Fruit fly (Drosophila melanogaster): ENCODE results near the gene CG9372.
A peak's percentile ranks its signal among the peaks of the same experiment; 100 is the strongest.

CG9372 gene

dm6 chr3L:19630701-19631100 lies 24.7 kb downstream of the CG9372 start:
- TF ChIP-seq pdm3 (GFP tag; optimal IDR thresholded peaks at IDR 0.05) (no peak), CG11762 (GFP tag; optimal IDR thresholded peaks at IDR 0.05; ENCODE audit: insufficient read depth) (no peak), achi (GFP tag; optimal IDR thresholded peaks at IDR 0.05) (no peak), CG4318 (GFP tag; optimal IDR thresholded peaks at IDR 0.05) (no peak), Hr4 (GFP tag; optimal IDR thresholded peaks at IDR 0.05) (no peak), CG31627 (GFP tag; optimal IDR thresholded peaks at IDR 0.05) (peak; percentile 13), Lpt (GFP tag; optimal IDR thresholded peaks at IDR 0.05) (no peak), CG6792 (GFP tag; optimal IDR thresholded peaks at IDR 0.05) (no peak), CG3032 (tag; optimal IDR thresholded peaks at IDR 0.05) (no peak), salr (GFP tag; optimal IDR thresholded peaks at IDR 0.05) (no peak), OdsH (GFP tag; optimal IDR thresholded peaks at IDR 0.05) (no peak), CG15336 (GFP tag; IDR thresholded peaks at IDR 0.05) (no peak), CG10669 (GFP tag; optimal IDR thresholded peaks at IDR 0.05) (no peak), Eip93F (GFP tag; optimal IDR thresholded peaks at IDR 0.05) (peak; percentile 8), Gug (GFP tag; IDR thresholded peaks at IDR 0.05) (no peak), acj6 (GFP tag; optimal IDR thresholded peaks at IDR 0.05) (no peak), fkh (GFP tag; optimal IDR thresholded peaks at IDR 0.05) (peak; percentile 94), CG11294 (GFP tag; IDR thresholded peaks at IDR 0.05) (no peak), CG1621 (tag; optimal IDR thresholded peaks at IDR 0.05) (no peak), lz (GFP tag; optimal IDR thresholded peaks at IDR 0.05) (no peak), Sox14 (GFP tag; optimal IDR thresholded peaks at IDR 0.05) (no peak), CG8319 (GFP tag; optimal IDR thresholded peaks at IDR 0.05) (no peak), eg (GFP tag; IDR thresholded peaks at IDR 0.05) (no peak), vri (GFP tag; optimal IDR thresholded peaks at IDR 0.05) (peak; percentile 81), CG6854 (GFP tag; optimal IDR thresholded peaks at IDR 0.05) (peak; percentile 12), esn (GFP tag; optimal IDR thresholded peaks at IDR 0.05) (peak; percentile 17), Eip78C (GFP tag) (no peak), fd59A (GFP tag; optimal IDR thresholded peaks at IDR 0.05) (no peak), CG34406 (GFP tag; optimal IDR thresholded peaks at IDR 0.05) (no peak), Ets21C (GFP tag; optimal IDR thresholded peaks at IDR 0.05) (no peak), svp (GFP tag) (no peak), spab (GFP tag; optimal IDR thresholded peaks at IDR 0.05) (no peak), Sox15 (GFP tag; optimal IDR thresholded peaks at IDR 0.05) (no peak)

- no peak for TF ChIP-seq lz (GFP tag; optimal IDR thresholded peaks at IDR 0.05)
These were observed 25.9 kb downstream of the CG9372 start for dm6 chr3L:19631867-19632266.

DNA sequence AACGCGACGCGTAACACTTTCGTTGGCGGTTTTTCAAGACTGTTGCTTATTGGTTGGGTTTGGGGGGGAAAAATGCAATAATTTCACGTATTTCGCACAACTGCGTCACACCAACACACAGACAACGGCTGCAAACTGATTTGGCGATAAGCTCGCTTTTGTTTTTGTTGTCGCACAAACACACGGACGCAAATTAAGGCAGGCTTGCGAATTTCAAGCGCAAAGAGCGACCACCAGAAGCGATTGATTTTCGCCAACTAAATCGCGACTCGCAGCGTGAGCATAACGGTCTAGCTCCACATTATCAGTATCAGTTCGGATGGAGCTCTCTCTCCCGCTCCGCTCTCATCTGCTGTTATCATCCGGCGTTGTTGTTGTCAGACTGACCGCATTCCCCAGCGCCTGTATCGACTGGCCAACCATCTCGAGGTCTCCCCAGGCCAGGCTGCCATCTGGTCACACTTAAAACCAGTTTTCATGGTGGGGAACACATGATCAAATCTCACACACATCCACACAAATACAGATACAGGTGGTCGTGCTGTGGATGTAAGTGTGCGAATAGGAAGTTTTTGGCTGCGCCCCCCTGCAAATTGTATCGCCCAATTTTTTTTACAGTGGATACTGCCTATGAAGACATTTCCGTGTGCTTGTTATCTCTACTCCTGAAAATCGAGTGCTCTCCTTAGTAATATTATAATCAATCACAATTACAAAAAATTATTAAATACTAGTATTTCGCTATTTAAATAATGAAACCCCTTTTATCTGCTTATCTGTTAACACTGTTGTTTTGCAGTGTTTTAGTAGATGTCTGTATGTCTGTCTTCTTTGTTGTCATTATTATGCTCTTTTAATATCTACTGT lies 27.0 kb downstream of the CG9372 start:
- TF ChIP-seq Gug (GFP tag; IDR thresholded peaks at IDR 0.05): peak; percentile 52; the same call in 1 of the 2 replicates
- peak; percentile 39 for TF ChIP-seq Sox15 (GFP tag; optimal IDR thresholded peaks at IDR 0.05)
- peak; percentile 70 for TF ChIP-seq CG8119 (GFP tag; IDR thresholded peaks at IDR 0.05)
- TF ChIP-seq CG6276 (GFP tag; optimal IDR thresholded peaks at IDR 0.05): peak; percentile 51
- TF ChIP-seq CG6854 (GFP tag; optimal IDR thresholded peaks at IDR 0.05): peak; percentile 95
- peak; percentile 59 for TF ChIP-seq achi (GFP tag; optimal IDR thresholded peaks at IDR 0.05)
- peak; percentile 31 for TF ChIP-seq CG3032 (tag; optimal IDR thresholded peaks at IDR 0.05)
- peak; percentile 41 for TF ChIP-seq CG6792 (GFP tag; optimal IDR thresholded peaks at IDR 0.05)
- peak; percentile 53 for TF ChIP-seq Sox14 (GFP tag; optimal IDR thresholded peaks at IDR 0.05)
- peak; percentile 52 for TF ChIP-seq Sox102F (GFP tag; optimal IDR thresholded peaks at IDR 0.05)
- TF ChIP-seq salr (GFP tag; optimal IDR thresholded peaks at IDR 0.05): peak in 1 of 2 experiments; percentile 8
- peak; percentile 65 for TF ChIP-seq Hr39 (GFP tag; optimal IDR thresholded peaks at IDR 0.05)
- TF ChIP-seq CG16779 (tag; optimal IDR thresholded peaks at IDR 0.05): no peak
- TF ChIP-seq Smox (GFP tag; optimal IDR thresholded peaks at IDR 0.05): peak; percentile 71
- TF ChIP-seq CG10631 (GFP tag; optimal IDR thresholded peaks at IDR 0.05): peak; percentile 38
- peak; percentile 72 for TF ChIP-seq Met (GFP tag; optimal IDR thresholded peaks at IDR 0.05)
- TF ChIP-seq Eip93F (GFP tag; optimal IDR thresholded peaks at IDR 0.05): peak; percentile 43
- TF ChIP-seq fd59A (GFP tag; optimal IDR thresholded peaks at IDR 0.05): no peak
- TF ChIP-seq dsx (GFP tag; optimal IDR thresholded peaks at IDR 0.05; ENCODE audit: poor library complexity, severe bottlenecking): no peak
- TF ChIP-seq OdsH (GFP tag; optimal IDR thresholded peaks at IDR 0.05): peak; percentile 70
- TF ChIP-seq CG11294 (GFP tag; IDR thresholded peaks at IDR 0.05): peak; percentile 59
- no peak for TF ChIP-seq fd85E (GFP tag; optimal IDR thresholded peaks at IDR 0.05)
- peak; percentile 82; the same call in 2 of the 3 replicates for TF ChIP-seq eg (GFP tag; IDR thresholded peaks at IDR 0.05)
- TF ChIP-seq CG1621 (tag; optimal IDR thresholded peaks at IDR 0.05): peak; percentile 14
- peak; percentile 71 for TF ChIP-seq pdm3 (GFP tag; optimal IDR thresholded peaks at IDR 0.05)
- peak; percentile 19 for TF ChIP-seq CG11762 (GFP tag; optimal IDR thresholded peaks at IDR 0.05; ENCODE audit: insufficient read depth)
- TF ChIP-seq CG11902 (GFP tag; optimal IDR thresholded peaks at IDR 0.05): peak; percentile 27
- no peak for TF ChIP-seq dac (GFP tag; optimal IDR thresholded peaks at IDR 0.05)
